Worm (Caenorhabditis elegans): Measurements from ENCODE around the gene F42F12.14.

DNA sequence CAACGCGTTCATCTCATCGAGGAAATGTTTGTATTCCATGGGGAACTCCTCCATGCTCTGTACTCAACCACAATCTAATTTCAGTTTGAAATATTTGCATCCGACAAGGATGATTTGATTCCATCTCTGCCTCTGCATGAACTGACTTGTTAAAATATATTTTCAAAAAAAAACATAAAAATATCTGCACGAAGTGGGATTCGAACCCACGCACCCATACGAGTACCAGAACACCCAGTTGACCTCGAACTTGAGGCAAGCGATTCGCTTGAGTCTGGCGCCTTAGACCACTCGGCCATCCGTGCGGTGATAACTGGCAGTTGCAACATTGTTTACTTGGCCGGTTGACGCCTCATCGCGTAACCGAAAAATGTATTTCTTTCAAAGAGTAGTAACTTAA lies 607 bp upstream of the F42F12.14 start:
- TF ChIP-seq tbx-11 (GFP tag; IDR thresholded peaks at IDR 0.05), result peak; percentile 69
- TF ChIP-seq tbx-37 (GFP tag; conservative IDR thresholded peaks at IDR 0.05), result no peak
- no peak for TF ChIP-seq aly-1 (tag; optimal IDR thresholded peaks at IDR 0.05)

All from whole organism, early embryonic.